Worm (Caenorhabditis elegans) whole organism, L3 larva: ENCODE measurements around the gene Y9C9A.5.

Source experiments
- aly-2 ChIP-seq: fragments of 150-350 bp; optimal IDR thresholded peaks from 2 replicates; lab custom pipeline; 2014; ENCODE audit warnings: missing biosample characterization, missing genetic modification characterization
- ama-1 ChIP-seq: fragments of 150-350 bp; optimal IDR thresholded peaks from 2 replicates; lab custom pipeline; 2018
- ceh-9 ChIP-seq: sonication (generic microtip); optimal IDR thresholded peaks from 2 replicates; lab custom pipeline; 2018; ENCODE audit warnings: missing biosample characterization, missing genetic modification characterization
- egl-27 ChIP-seq: sonication (generic microtip); optimal IDR thresholded peaks from 4 replicates; lab custom pipeline; 2017; ENCODE audit warnings: missing biosample characterization, missing genetic modification reagents, missing genetic modification characterization
- fkh-10 ChIP-seq: sonication (generic microtip); optimal IDR thresholded peaks from 2 replicates; lab custom pipeline; 2017; ENCODE audit warnings: missing biosample characterization, missing genetic modification reagents, missing genetic modification characterization
- lin-39 ChIP-seq: fragments of 150-350 bp; optimal IDR thresholded peaks from 2 replicates; lab custom pipeline; 2018; ENCODE audit warnings: missing biosample characterization, missing genetic modification reagents, missing genetic modification characterization
- nfya-1 ChIP-seq: sonication (generic microtip); optimal IDR thresholded peaks from 2 replicates; lab custom pipeline; 2017; ENCODE audit warnings: missing genetic modification characterization, mild to moderate bottlenecking, missing compliant biosample characterization, antibody characterized with exemption, moderate library complexity; ENCODE audit not compliant: insufficient read depth
- nhr-237 ChIP-seq: fragments of 150-350 bp; optimal IDR thresholded peaks from 2 replicates; lab custom pipeline; 2014; ENCODE audit warnings: missing biosample characterization, missing genetic modification characterization
- nhr-28 ChIP-seq: fragments of 150-350 bp; optimal IDR thresholded peaks from 2 replicates; lab custom pipeline; 2014; ENCODE audit warnings: missing biosample characterization, missing genetic modification characterization
- nhr-76 ChIP-seq: fragments of 150-350 bp; sonication (generic microtip); optimal IDR thresholded peaks from 5 replicates; lab custom pipeline; 2014; ENCODE audit warnings: missing biosample characterization, missing genetic modification characterization
- pqm-1 ChIP-seq: fragments of 150-350 bp; optimal IDR thresholded peaks from 2 replicates; lab custom pipeline; 2017; ENCODE audit warnings: missing biosample characterization, missing genetic modification characterization, inconsistent platforms
- zag-1 ChIP-seq: fragments of 150-350 bp; optimal IDR thresholded peaks from 2 replicates; lab custom pipeline; 2014; ENCODE audit warnings: missing biosample characterization, missing genetic modification characterization
- ztf-11 ChIP-seq: fragments of 150-350 bp; optimal IDR thresholded peaks from 2 replicates; lab custom pipeline; 2014; ENCODE audit warnings: missing biosample characterization, missing genetic modification characterization

- no peak for TF ChIP-seq nhr-76
- TF ChIP-seq nhr-237 (tag; lab: Kevin White, UChicago) = no peak
- TF ChIP-seq lin-39 = no peak
- TF ChIP-seq ztf-11 (tag; lab: Kevin White, UChicago) = no peak
- no peak for TF ChIP-seq fkh-10 (GFP tag; lab: Kevin White, UChicago)
- no peak for TF ChIP-seq pqm-1 (tag; lab: Kevin White, UChicago)
- no peak for TF ChIP-seq aly-2
- TF ChIP-seq nhr-28 (tag; lab: Kevin White, UChicago) = no peak
- no peak for TF ChIP-seq nfya-1 (tag; lab: Kevin White, UChicago)
- no peak for TF ChIP-seq egl-27 (tag; lab: Kevin White, UChicago)
- TF ChIP-seq ama-1 (lab: Kevin White, UChicago) = no peak
- TF ChIP-seq ceh-9 (tag; lab: Kevin White, UChicago) = no peak
- TF ChIP-seq zag-1 (tag; lab: Kevin White, UChicago) = no peak
Observed at ce11 chrIV:4977176-4977693, 35.5 kb downstream of the Y9C9A.5 start, which contains the start of gene E03H12.5.
